Worm (Caenorhabditis elegans): ENCODE results near the gene E04F6.4.

E04F6.4 gene

ce11 chrII:7157415-7157814, 31.8 kb upstream of the E04F6.4 start (continued):
- TF ChIP-seq nhr-71 (tag; optimal IDR thresholded peaks at IDR 0.05), result peak; percentile 33
- peak; percentile 15 for TF ChIP-seq blmp-1 (tag; optimal IDR thresholded peaks at IDR 0.05)
- peak; percentile 55 for TF ChIP-seq nhr-20 (tag; optimal IDR thresholded peaks at IDR 0.05)
- TF ChIP-seq egl-27 (tag; optimal IDR thresholded peaks at IDR 0.05), result no peak
- no peak for TF ChIP-seq nhr-28 (tag; optimal IDR thresholded peaks at IDR 0.05)
- TF ChIP-seq grh-1 (GFP tag; IDR thresholded peaks at IDR 0.05), result no peak
- TF ChIP-seq alr-1 (tag; optimal IDR thresholded peaks at IDR 0.05; ENCODE audit: borderline replicate concordance), result no peak
- TF ChIP-seq unc-130 (tag; optimal IDR thresholded peaks at IDR 0.05), result no peak

DNA sequence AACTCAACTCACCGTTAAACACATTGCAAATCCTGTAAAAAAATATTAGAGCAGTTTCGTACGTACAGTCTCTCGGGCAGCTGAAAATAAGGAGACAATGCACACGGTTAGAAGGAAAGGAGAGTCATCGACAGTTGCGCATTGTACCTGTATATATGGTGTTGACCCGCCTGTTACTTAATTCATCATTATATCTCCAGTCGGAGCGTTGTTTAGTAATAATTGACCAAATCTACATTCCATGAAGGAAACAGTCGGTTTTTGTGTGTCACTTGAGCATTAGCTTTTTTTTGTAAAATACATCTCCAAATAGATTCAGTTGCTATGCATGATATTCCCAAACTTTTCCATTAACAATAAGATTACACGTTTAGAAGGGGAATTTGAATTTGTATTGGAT, 27.7 kb upstream of the E04F6.4 start, which contains the start of gene C27H5.12:
Gene C27H5.12, minus strand, starts transcription at position 101 of the 400 bp plus-strand sequence.
- TF ChIP-seq swsn-7 (tag; optimal IDR thresholded peaks at IDR 0.05), result no peak
- no peak for TF ChIP-seq dpl-1 (GFP tag; optimal IDR thresholded peaks at IDR 0.05)
- TF ChIP-seq snpc-4 (tag; optimal IDR thresholded peaks at IDR 0.05), result no peak
- TF ChIP-seq pqm-1 (tag; optimal IDR thresholded peaks at IDR 0.05), result no peak
- TF ChIP-seq lin-14 (GFP tag; optimal IDR thresholded peaks at IDR 0.05), result no peak

DNA sequence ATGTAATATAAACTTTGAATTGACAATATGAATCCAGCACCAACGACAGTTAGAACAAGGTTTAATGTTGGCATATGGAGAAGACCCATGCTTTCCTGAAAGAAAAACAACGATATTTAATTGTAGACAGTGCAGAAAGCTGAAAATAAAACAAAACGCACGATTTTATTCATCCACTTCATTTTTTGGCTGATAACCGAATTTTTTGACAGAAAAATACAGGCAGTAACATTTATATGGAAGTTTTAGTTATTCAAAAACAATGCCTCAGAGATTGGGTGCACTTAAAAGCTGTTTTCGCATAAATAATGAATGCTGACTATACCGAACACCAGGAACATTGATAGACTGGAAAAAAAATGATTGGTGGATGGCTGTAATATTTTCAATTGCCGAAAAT, 23.5 kb upstream of the E04F6.4 start, which contains the start of gene mfsd-13.2:
Gene mfsd-13.2, minus strand, starts transcription at position 101 of the 400 bp plus-strand sequence.
- TF ChIP-seq C34B4.2 (tag; optimal IDR thresholded peaks at IDR 0.05), result no peak
- peak; percentile 26 for TF ChIP-seq nhr-85 (tag)

- peak; percentile 55 for TF ChIP-seq elt-2 (tag; optimal IDR thresholded peaks at IDR 0.05)
- no peak for TF ChIP-seq lir-3 (tag; optimal IDR thresholded peaks at IDR 0.05; ENCODE audit: poor library complexity)
- no peak for TF ChIP-seq fkh-10 (GFP tag; optimal IDR thresholded peaks at IDR 0.05)
- no peak for TF ChIP-seq egl-27 (tag; optimal IDR thresholded peaks at IDR 0.05)
- TF ChIP-seq mab-9 (GFP tag; IDR thresholded peaks at IDR 0.05), result no peak
- no peak for TF ChIP-seq mep-1 (tag; optimal IDR thresholded peaks at IDR 0.05)
These were observed 22.5 kb upstream of the E04F6.4 start for ce11 chrII:7166768-7167167.

- no peak for TF ChIP-seq skn-1 (tag; optimal IDR thresholded peaks at IDR 0.05)
- TF ChIP-seq nhr-71 (tag; optimal IDR thresholded peaks at IDR 0.05), result no peak
- TF ChIP-seq nhr-77 (tag; optimal IDR thresholded peaks at IDR 0.05), result no peak
- no peak for TF ChIP-seq Y116A8C.19 (tag; optimal IDR thresholded peaks at IDR 0.05; ENCODE audit: borderline replicate concordance)
- TF ChIP-seq unc-86 (tag; optimal IDR thresholded peaks at IDR 0.05), result no peak
- TF ChIP-seq lin-15B (tag; optimal IDR thresholded peaks at IDR 0.05), result no peak
- TF ChIP-seq dpl-1 (GFP tag; optimal IDR thresholded peaks at IDR 0.05), result no peak
- no peak for TF ChIP-seq nhr-84 (tag; optimal IDR thresholded peaks at IDR 0.05)
- TF ChIP-seq ces-1 (GFP tag; optimal IDR thresholded peaks at IDR 0.05), result no peak
- no peak for TF ChIP-seq efl-1 (optimal IDR thresholded peaks at IDR 0.05)
- no peak for TF ChIP-seq efl-1 (GFP tag; optimal IDR thresholded peaks at IDR 0.05 in 1 of 2)
- TF ChIP-seq zag-1 (tag; optimal IDR thresholded peaks at IDR 0.05), result no peak
These were observed 20.5 kb upstream of the E04F6.4 start, which contains the start of gene col-36 for ce11 chrII:7168712-7169111. Gene col-36 (minus strand): TSS chrII:7168812.

ce11 chrII:7171305-7171998, 17.8 kb upstream of the E04F6.4 start, which contains the start of gene dyf-13:
Gene dyf-13 (minus strand): TSS chrII:7171355.
- TF ChIP-seq unc-130 (tag; optimal IDR thresholded peaks at IDR 0.05), result no peak
- no peak for TF ChIP-seq mdl-1 (tag; optimal IDR thresholded peaks at IDR 0.05)
- TF ChIP-seq nhr-90 (tag; optimal IDR thresholded peaks at IDR 0.05; ENCODE audit: poor library complexity), result no peak
- TF ChIP-seq lin-14 (GFP tag; optimal IDR thresholded peaks at IDR 0.05), result no peak
- no peak for TF ChIP-seq elt-2 (tag; optimal IDR thresholded peaks at IDR 0.05)
- TF ChIP-seq unc-30 (tag; optimal IDR thresholded peaks at IDR 0.05), result no peak
